Fruit fly (Drosophila melanogaster) whole organism, embryonic: Measurements from ENCODE around the gene CG5715.

Experiments
- B-H2 ChIP-seq: fragments of 200-800 bp; sonication (Bioruptor generic); optimal IDR thresholded peaks from 2 replicates; lab custom pipeline; 2018; ENCODE audit warnings: missing biosample characterization, mild to moderate bottlenecking, missing genetic modification characterization
- BEAF-32 ChIP-seq: fragments of 200-800 bp; sonication (Bioruptor generic); optimal IDR thresholded peaks from 3 replicates; lab custom pipeline; 2017; ENCODE audit warnings: missing biosample characterization, missing genetic modification characterization, mild to moderate bottlenecking, moderate library complexity, missing genetic modification reagents
- CG10431 ChIP-seq: fragments of 200-800 bp; sonication (Bioruptor generic); optimal IDR thresholded peaks from 3 replicates; lab custom pipeline; 2018; ENCODE audit warnings: missing biosample characterization, mild to moderate bottlenecking, missing genetic modification characterization
- CG11456 ChIP-seq: fragments of 200-800 bp; sonication (Bioruptor generic); IDR thresholded peaks from 3 replicates; pipeline ENCODE4 v1.3.6; 2022; ENCODE audit warnings: missing biosample characterization, missing genetic modification characterization
- CG12769 ChIP-seq: fragments of 200-800 bp; sonication (Bioruptor generic); optimal IDR thresholded peaks from 2 replicates; lab custom pipeline; 2019; ENCODE audit warnings: missing biosample characterization, mild to moderate bottlenecking, missing genetic modification characterization, moderate library complexity
- CG13296 ChIP-seq: fragments of 200-800 bp; sonication (Bioruptor generic); optimal IDR thresholded peaks from 3 replicates; lab custom pipeline; 2018; ENCODE audit warnings: missing biosample characterization, mild to moderate bottlenecking, missing genetic modification characterization
- CG14667 ChIP-seq: fragments of 200-800 bp; sonication (Bioruptor generic); IDR thresholded peaks from 2 replicates; pipeline ENCODE4 v1.3.6; 2022; ENCODE audit warnings: missing biosample characterization, missing genetic modification characterization
- CG16779 ChIP-seq: fragments of 200-800 bp; sonication (Bioruptor generic); IDR thresholded peaks from 2 replicates; pipeline ENCODE4 v1.3.6; 2022; ENCODE audit warnings: missing biosample characterization, missing genetic modification characterization
- CG17186 ChIP-seq: fragments of 200-800 bp; sonication (Bioruptor generic); optimal IDR thresholded peaks from 3 replicates; lab custom pipeline; 2017; ENCODE audit warnings: missing biosample characterization, missing genetic modification reagents, missing genetic modification characterization
- CG18619 ChIP-seq: fragments of 200-800 bp; sonication (Bioruptor generic); optimal IDR thresholded peaks from 3 replicates; lab custom pipeline; 2017; ENCODE audit warnings: missing biosample characterization, mild to moderate bottlenecking, missing genetic modification characterization
- CG2712 ChIP-seq: fragments of 200-800 bp; optimal IDR thresholded peaks from 3 replicates; lab custom pipeline; 2019; ENCODE audit warnings: missing biosample characterization, mild to moderate bottlenecking, missing genetic modification characterization, moderate library complexity
- CG30020 ChIP-seq: fragments of 200-800 bp; optimal IDR thresholded peaks from 2 replicates; lab custom pipeline; 2019; ENCODE audit warnings: missing biosample characterization, mild to moderate bottlenecking, missing genetic modification characterization, moderate library complexity
- CG34376 ChIP-seq: fragments of 200-800 bp; sonication (Bioruptor generic); optimal IDR thresholded peaks from 2 replicates; lab custom pipeline; 2018; ENCODE audit warnings: missing biosample characterization, mild to moderate bottlenecking, missing genetic modification characterization
- CG4282 ChIP-seq: fragments of 200-800 bp; sonication (Bioruptor generic); optimal IDR thresholded peaks from 2 replicates; lab custom pipeline; 2016; ENCODE audit warnings: missing biosample characterization, missing genetic modification characterization
- CG4424 ChIP-seq: fragments of 200-800 bp; sonication (Bioruptor generic); optimal IDR thresholded peaks from 3 replicates; lab custom pipeline; 2016; ENCODE audit warnings: missing biosample characterization, missing genetic modification characterization
- CG6175 ChIP-seq: fragments of 200-800 bp; sonication (Bioruptor generic); IDR thresholded peaks from 3 replicates; pipeline ENCODE4 v1.3.6; 2022; ENCODE audit warnings: missing biosample characterization, missing genetic modification characterization
- CG6654 ChIP-seq: fragments of 200-800 bp; sonication (Bioruptor generic); optimal IDR thresholded peaks from 2 replicates; lab custom pipeline; 2017; ENCODE audit warnings: missing biosample characterization, mild to moderate bottlenecking, missing genetic modification characterization
- CG7556 ChIP-seq: fragments of 200-800 bp; sonication (Bioruptor generic); optimal IDR thresholded peaks from 2 replicates; lab custom pipeline; 2017; ENCODE audit warnings: missing biosample characterization, mild to moderate bottlenecking, missing genetic modification characterization
- CG9609 ChIP-seq: fragments of 200-800 bp; sonication (Bioruptor generic); optimal IDR thresholded peaks from 3 replicates; lab custom pipeline; 2016; ENCODE audit warnings: missing biosample characterization, missing genetic modification characterization
- D19A ChIP-seq: fragments of 200-800 bp; optimal IDR thresholded peaks from 3 replicates; lab custom pipeline; 2019; ENCODE audit warnings: missing biosample characterization, mild to moderate bottlenecking, missing genetic modification characterization, moderate library complexity
- Deaf1 ChIP-seq: fragments of 200-800 bp; optimal IDR thresholded peaks from 3 replicates; lab custom pipeline; 2019; ENCODE audit warnings: missing biosample characterization, mild to moderate bottlenecking, missing genetic modification characterization, moderate library complexity
- Doc2 ChIP-seq: fragments of 200-800 bp; sonication (Bioruptor generic); IDR thresholded peaks from 2 replicates; pipeline ENCODE4 v1.3.6; 2022; ENCODE audit warnings: missing biosample characterization, missing genetic modification characterization
- HLHmδ ChIP-seq: fragments of 200-800 bp; sonication (Bioruptor generic); optimal IDR thresholded peaks from 2 replicates; lab custom pipeline; 2018; ENCODE audit warnings: missing biosample characterization, mild to moderate bottlenecking, missing genetic modification characterization, moderate library complexity
- Mrtf ChIP-seq: fragments of 200-800 bp; sonication (Bioruptor generic); IDR thresholded peaks from 3 replicates; pipeline ENCODE4 v1.3.6; 2022; ENCODE audit warnings: missing biosample characterization, missing genetic modification characterization
- Ptx1 ChIP-seq: fragments of 200-800 bp; sonication (Bioruptor generic); IDR thresholded peaks from 2 replicates; pipeline ENCODE4 v1.3.6; 2022; ENCODE audit warnings: missing biosample characterization, missing genetic modification characterization
- YL-1 ChIP-seq: fragments of 200-800 bp; sonication (Bioruptor generic); optimal IDR thresholded peaks from 3 replicates; lab custom pipeline; 2017; ENCODE audit warnings: missing biosample characterization, mild to moderate bottlenecking, missing genetic modification characterization
- abd-A ChIP-seq: fragments of 200-800 bp; sonication (Bioruptor generic); optimal IDR thresholded peaks from 3 replicates; lab custom pipeline; 2019; ENCODE audit warnings: missing biosample characterization, mild to moderate bottlenecking, missing genetic modification characterization, moderate library complexity
- aop ChIP-seq: fragments of 200-800 bp; sonication (Bioruptor generic); IDR thresholded peaks from 2 replicates; pipeline ENCODE4 v1.3.6; 2022; ENCODE audit warnings: missing biosample characterization, missing genetic modification characterization
- cg ChIP-seq: fragments of 200-800 bp; sonication (Bioruptor generic); optimal IDR thresholded peaks from 3 replicates; lab custom pipeline; 2019; ENCODE audit warnings: missing biosample characterization, mild to moderate bottlenecking, missing genetic modification characterization, moderate library complexity
- cwo ChIP-seq: fragments of 200-800 bp; sonication (Bioruptor generic); optimal IDR thresholded peaks from 3 replicates; lab custom pipeline; 2017; ENCODE audit warnings: missing biosample characterization, missing genetic modification characterization, mild to moderate bottlenecking, moderate library complexity, missing genetic modification reagents
- en ChIP-seq: fragments of 200-800 bp; sonication (Bioruptor generic); optimal IDR thresholded peaks from 2 replicates; lab custom pipeline; 2016; ENCODE audit warnings: missing biosample characterization, missing genetic modification characterization
- gem ChIP-seq: fragments of 200-800 bp; sonication (Bioruptor generic); optimal IDR thresholded peaks from 2 replicates; lab custom pipeline; 2019; ENCODE audit warnings: missing biosample characterization, mild to moderate bottlenecking, missing genetic modification characterization, moderate library complexity
- grn ChIP-seq: fragments of 200-800 bp; sonication (Bioruptor generic); optimal IDR thresholded peaks from 3 replicates; lab custom pipeline; 2017; ENCODE audit warnings: missing biosample characterization, missing genetic modification characterization
- hb ChIP-seq: fragments of 200-800 bp; sonication (Bioruptor generic); IDR thresholded peaks from 3 replicates; pipeline ENCODE4 v1.3.6; 2022; ENCODE audit warnings: missing biosample characterization, missing genetic modification characterization; ENCODE audit not compliant: partially characterized antibody
- inv ChIP-seq: fragments of 200-800 bp; sonication (Bioruptor generic); IDR thresholded peaks from 2 replicates; pipeline ENCODE4 v1.3.6; 2022; ENCODE audit warnings: missing biosample characterization, missing genetic modification characterization; ENCODE audit not compliant: partially characterized antibody
- kah ChIP-seq: fragments of 200-800 bp; sonication (Bioruptor generic); optimal IDR thresholded peaks from 2 replicates; lab custom pipeline; 2018; ENCODE audit warnings: missing biosample characterization, mild to moderate bottlenecking, missing genetic modification characterization
- kni ChIP-seq: fragments of 200-800 bp; sonication (Bioruptor generic); optimal IDR thresholded peaks from 3 replicates; lab custom pipeline; 2017; ENCODE audit warnings: mild to moderate bottlenecking, missing biosample characterization, missing genetic modification reagents, missing genetic modification characterization
- nerfin-1 ChIP-seq: fragments of 200-800 bp; sonication (Bioruptor generic); optimal IDR thresholded peaks from 3 replicates; lab custom pipeline; 2019; ENCODE audit warnings: missing biosample characterization, mild to moderate bottlenecking, missing genetic modification characterization, moderate library complexity
- pb ChIP-seq: fragments of 200-800 bp; sonication (Bioruptor generic); optimal IDR thresholded peaks from 3 replicates; lab custom pipeline; 2016; ENCODE audit warnings: missing biosample characterization, missing genetic modification characterization
- pros ChIP-seq: fragments of 200-800 bp; sonication (Bioruptor generic); optimal IDR thresholded peaks from 3 replicates; lab custom pipeline; 2019; ENCODE audit warnings: missing biosample characterization, mild to moderate bottlenecking, missing genetic modification characterization, moderate library complexity
- repo ChIP-seq: fragments of 200-800 bp; sonication (Bioruptor generic); optimal IDR thresholded peaks from 2 replicates; lab custom pipeline; 2016; ENCODE audit warnings: missing biosample characterization, missing genetic modification characterization
- sd ChIP-seq: fragments of 200-800 bp; sonication (Bioruptor generic); optimal IDR thresholded peaks from 3 replicates; lab custom pipeline; 2018; ENCODE audit warnings: missing biosample characterization, mild to moderate bottlenecking, missing genetic modification characterization, moderate library complexity
- sens ChIP-seq: fragments of 200-800 bp; sonication (Bioruptor generic); peaks from one replicate; lab custom pipeline; 2016; ENCODE audit warnings: missing biosample characterization, missing genetic modification characterization
- sens-2 ChIP-seq: fragments of 200-800 bp; sonication (Bioruptor generic); IDR thresholded peaks from 2 replicates; pipeline ENCODE4 v1.3.6; 2022; ENCODE audit warnings: missing biosample characterization, missing genetic modification characterization
- sob ChIP-seq: fragments of 200-800 bp; sonication (Bioruptor generic); IDR thresholded peaks from 2 replicates; pipeline ENCODE4 v1.3.6; 2022; ENCODE audit warnings: missing biosample characterization, missing genetic modification characterization
- tup ChIP-seq: fragments of 200-800 bp; sonication (Bioruptor generic); optimal IDR thresholded peaks from 2 replicates; lab custom pipeline; 2016; ENCODE audit warnings: missing biosample characterization, mild to moderate bottlenecking, missing genetic modification characterization, moderate library complexity
- twi ChIP-seq: fragments of 200-800 bp; optimal IDR thresholded peaks from 2 replicates; lab custom pipeline; 2019; ENCODE audit warnings: missing biosample characterization, mild to moderate bottlenecking, missing genetic modification characterization, moderate library complexity
- vvl ChIP-seq: fragments of 200-800 bp; sonication (Bioruptor generic); IDR thresholded peaks from 2 replicates; pipeline ENCODE4 v1.3.6; 2022; ENCODE audit warnings: missing biosample characterization, missing genetic modification characterization

The CG5715 gene

dm6 chr3R:24283582-24284085, 10.6 kb downstream of the CG5715 start, which contains the start of gene CG6356 (continued):
- TF ChIP-seq Doc2 (GFP tag; lab: Robert Waterston, UW) (no peak), CG13296 (no peak), cwo (GFP tag; lab: Kevin White, UChicago) (peak; percentile 46), Ptx1 (GFP tag; lab: Robert Waterston, UW) (0 out of 2 replicates have a peak, but pooled peaks have one; percentile 9), CG7556 (no peak), CG2712 (no peak), sens-2 (GFP tag; lab: Robert Waterston, UW) (no peak), CG4282 (GFP tag; lab: Kevin White, UChicago) (no peak), BEAF-32 (GFP tag; lab: Kevin White, UChicago) (no peak), repo (GFP tag; lab: Kevin White, UChicago) (no peak), cg (GFP tag; lab: Kevin White, UChicago) (no peak), CG16779 (GFP tag; lab: Robert Waterston, UW) (0 out of 2 replicates have a peak, but pooled peaks have one; percentile 11), CG10431 (GFP tag; lab: Kevin White, UChicago) (no peak), Mrtf (GFP tag; lab: Robert Waterston, UW) (no peak), CG18619 (GFP tag; lab: Kevin White, UChicago) (no peak), tup (GFP tag; lab: Kevin White, UChicago) (no peak), CG30020 (no peak), nerfin-1 (tag; lab: Kevin White, UChicago) (no peak), CG9609 (GFP tag; lab: Kevin White, UChicago) (no peak), sob (GFP tag; lab: Robert Waterston, UW) (peak; percentile 31; the same call in 1 of the 2 replicates), kah (GFP tag; lab: Kevin White, UChicago) (peak; percentile 81), CG17186 (no peak), CG14667 (GFP tag; lab: Robert Waterston, UW) (no peak), vvl (peak; percentile 58), CG12769 (tag; lab: Kevin White, UChicago) (peak; percentile 70), inv (GFP tag; lab: Robert Waterston, UW) (0 out of 2 replicates have a peak, but pooled peaks have one; percentile 16), CG11456 (peak; percentile 69; the same call in 1 of the 3 replicates), B-H2 (GFP tag; lab: Kevin White, UChicago) (no peak), CG4424 (no peak), HLHmδ (GFP tag; lab: Kevin White, UChicago) (peak; percentile 35)

- peak; percentile 23 for TF ChIP-seq cg (GFP tag; lab: Kevin White, UChicago)
- no peak for TF ChIP-seq en (GFP tag; lab: Kevin White, UChicago)
- TF ChIP-seq CG6654 (GFP tag; lab: Kevin White, UChicago): no peak
- TF ChIP-seq grn (GFP tag; lab: Kevin White, UChicago): peak; percentile 15
- no peak for TF ChIP-seq hb (GFP tag; lab: Robert Waterston, UW)
- peak; percentile 60 for TF ChIP-seq abd-A (tag; lab: Kevin White, UChicago)
- TF ChIP-seq sens: peak; percentile 10
- peak; percentile 3 for TF ChIP-seq pros (GFP tag; lab: Kevin White, UChicago)
- TF ChIP-seq CG6175 (GFP tag; lab: Robert Waterston, UW): no peak
- TF ChIP-seq YL-1 (GFP tag; lab: Kevin White, UChicago): no peak
- TF ChIP-seq kah (GFP tag; lab: Kevin White, UChicago): no peak
- TF ChIP-seq vvl: peak; percentile 78
- TF ChIP-seq kni (GFP tag; lab: Kevin White, UChicago): peak; percentile 38
- TF ChIP-seq D19A (tag; lab: Kevin White, UChicago): peak; percentile 34
- TF ChIP-seq CG34376 (GFP tag; lab: Kevin White, UChicago): peak; percentile 26
- peak; percentile 58 for TF ChIP-seq Deaf1 (tag; lab: Kevin White, UChicago)
- no peak for TF ChIP-seq pb
- no peak for TF ChIP-seq aop (GFP tag; lab: Robert Waterston, UW)
- peak; percentile 87 for TF ChIP-seq twi
- no peak for TF ChIP-seq sob (GFP tag; lab: Robert Waterston, UW)
- TF ChIP-seq gem (tag; lab: Kevin White, UChicago): peak; percentile 61
- TF ChIP-seq sd (tag; lab: Kevin White, UChicago): peak; percentile 48
Measured at dm6 chr3R:24282567-24283324, 11.5 kb downstream of the CG5715 start.
